Fruit fly (Drosophila melanogaster) whole organism, prepupa: ENCODE measurements around the gene robo3.

Experiments
- Blimp-1 ChIP-seq: fragments of 200-800 bp; sonication (Bioruptor generic); optimal IDR thresholded peaks from 3 replicates; lab custom pipeline; 2017; ENCODE audit warnings: missing biosample characterization, missing genetic modification characterization, mild to moderate bottlenecking, moderate library complexity, missing genetic modification reagents
- CG10631 ChIP-seq: fragments of 200-800 bp; sonication (Bioruptor generic); optimal IDR thresholded peaks from 2 replicates; lab custom pipeline; 2016; ENCODE audit warnings: missing biosample characterization, missing genetic modification characterization
- CG11294 ChIP-seq: fragments of 200-800 bp; sonication (Bioruptor generic); IDR thresholded peaks from 2 replicates; pipeline ENCODE4 v1.3.6; 2022; ENCODE audit warnings: missing biosample characterization, missing genetic modification characterization
- CG11762 ChIP-seq: fragments of 200-800 bp; sonication (Bioruptor generic); optimal IDR thresholded peaks from 3 replicates; lab custom pipeline; 2016; ENCODE audit warnings: missing biosample characterization, missing genetic modification characterization; ENCODE audit not compliant: insufficient read depth
- CG11902 ChIP-seq: fragments of 200-800 bp; sonication (Bioruptor generic); optimal IDR thresholded peaks from 3 replicates; lab custom pipeline; 2016; ENCODE audit warnings: missing biosample characterization, missing genetic modification characterization
- CG15336 ChIP-seq: fragments of 200-800 bp; sonication (Bioruptor generic); IDR thresholded peaks from 2 replicates; pipeline ENCODE4 v1.3.6; 2022; ENCODE audit warnings: missing biosample characterization, missing genetic modification characterization
- CG1621 ChIP-seq: fragments of 200-800 bp; sonication (Bioruptor generic); optimal IDR thresholded peaks from 3 replicates; lab custom pipeline; 2018; ENCODE audit warnings: missing biosample characterization, mild to moderate bottlenecking, missing genetic modification characterization
- CG3032 ChIP-seq: fragments of 200-800 bp; optimal IDR thresholded peaks from 2 replicates; lab custom pipeline; 2019; ENCODE audit warnings: missing biosample characterization, mild to moderate bottlenecking, missing genetic modification characterization, moderate library complexity
- CG32006 ChIP-seq: fragments of 200-800 bp; sonication (Bioruptor generic); optimal IDR thresholded peaks from 3 replicates; lab custom pipeline; 2017; ENCODE audit warnings: missing biosample characterization, mild to moderate bottlenecking, missing genetic modification characterization
- CG34406 ChIP-seq: fragments of 200-800 bp; sonication (Bioruptor generic); optimal IDR thresholded peaks from 3 replicates; lab custom pipeline; 2016; ENCODE audit warnings: missing biosample characterization, missing genetic modification characterization
- CG3919 ChIP-seq: fragments of 200-800 bp; sonication (Bioruptor generic); optimal IDR thresholded peaks from 3 replicates; lab custom pipeline; 2016; ENCODE audit warnings: missing biosample characterization, missing genetic modification characterization
- CG6163 ChIP-seq: fragments of 200-800 bp; sonication (Bioruptor generic); IDR thresholded peaks from 3 replicates; pipeline ENCODE4 v1.3.6; 2022; ENCODE audit warnings: missing biosample characterization, missing genetic modification characterization
- CG6792 ChIP-seq: fragments of 200-800 bp; sonication (Bioruptor generic); optimal IDR thresholded peaks from 3 replicates; lab custom pipeline; 2016; ENCODE audit warnings: missing biosample characterization, missing genetic modification characterization
- CG6808 ChIP-seq: fragments of 200-800 bp; sonication (Bioruptor generic); optimal IDR thresholded peaks from 3 replicates; lab custom pipeline; 2017; ENCODE audit warnings: missing biosample characterization, missing genetic modification characterization, mild to moderate bottlenecking, moderate library complexity, missing genetic modification reagents
- CG7368 ChIP-seq: fragments of 200-800 bp; sonication (Bioruptor generic); optimal IDR thresholded peaks from 3 replicates; lab custom pipeline; 2016; ENCODE audit warnings: missing biosample characterization, missing genetic modification characterization
- CG8119 ChIP-seq: fragments of 200-800 bp; sonication (Bioruptor generic); IDR thresholded peaks from 3 replicates; pipeline ENCODE4 v1.3.6; 2022; ENCODE audit warnings: missing biosample characterization, missing genetic modification characterization
- CG8319 ChIP-seq: fragments of 200-800 bp; sonication (Bioruptor generic); optimal IDR thresholded peaks from 3 replicates; lab custom pipeline; 2016; ENCODE audit warnings: missing biosample characterization, missing genetic modification characterization
- CG9139 ChIP-seq: fragments of 200-800 bp; sonication (Bioruptor generic); optimal IDR thresholded peaks from 3 replicates; lab custom pipeline; 2017; ENCODE audit warnings: missing biosample characterization, mild to moderate bottlenecking, missing genetic modification characterization
- Eip75B ChIP-seq: fragments of 200-800 bp; sonication (Bioruptor generic); optimal IDR thresholded peaks from 3 replicates; lab custom pipeline; 2016; ENCODE audit warnings: missing biosample characterization, missing genetic modification characterization
- Eip78C ChIP-seq: fragments of 200-800 bp; sonication (Bioruptor generic); peaks from one replicate; lab custom pipeline; 2016; ENCODE audit warnings: missing biosample characterization, missing genetic modification characterization
- Eip93F ChIP-seq: fragments of 200-800 bp; sonication (Bioruptor generic); optimal IDR thresholded peaks from 2 replicates; lab custom pipeline; 2016; ENCODE audit warnings: missing biosample characterization, mild to moderate bottlenecking, missing genetic modification characterization
- Ets96B ChIP-seq: fragments of 200-800 bp; optimal IDR thresholded peaks from 2 replicates; lab custom pipeline; 2019; ENCODE audit warnings: missing biosample characterization, mild to moderate bottlenecking, missing genetic modification characterization, moderate library complexity
- Gug ChIP-seq: fragments of 200-800 bp; sonication (Bioruptor generic); IDR thresholded peaks from 2 replicates; pipeline ENCODE4 v1.3.6; 2022; ENCODE audit warnings: missing biosample characterization, missing genetic modification characterization
- Hr39 ChIP-seq: fragments of 200-800 bp; sonication (Bioruptor generic); optimal IDR thresholded peaks from 2 replicates; lab custom pipeline; 2016; ENCODE audit warnings: missing biosample characterization, missing genetic modification characterization
- Lpt ChIP-seq: fragments of 200-800 bp; sonication (Bioruptor generic); optimal IDR thresholded peaks from 3 replicates; lab custom pipeline; 2016; ENCODE audit warnings: missing biosample characterization, missing genetic modification characterization
- OdsH ChIP-seq: fragments of 200-800 bp; sonication (Bioruptor generic); optimal IDR thresholded peaks from 3 replicates; lab custom pipeline; 2016; ENCODE audit warnings: missing biosample characterization, missing genetic modification characterization
- Smox ChIP-seq: fragments of 200-800 bp; sonication (Bioruptor generic); optimal IDR thresholded peaks from 3 replicates; lab custom pipeline; 2016; ENCODE audit warnings: missing biosample characterization, missing genetic modification characterization
- Sox15 ChIP-seq: fragments of 200-800 bp; sonication (Bioruptor generic); optimal IDR thresholded peaks from 3 replicates; lab custom pipeline; 2016; ENCODE audit warnings: missing biosample characterization, missing genetic modification characterization
- achi ChIP-seq: fragments of 200-800 bp; sonication (Bioruptor generic); optimal IDR thresholded peaks from 3 replicates; lab custom pipeline; 2016; ENCODE audit warnings: missing biosample characterization, missing genetic modification characterization
- acj6 ChIP-seq: fragments of 200-800 bp; sonication (Bioruptor generic); optimal IDR thresholded peaks from 3 replicates; lab custom pipeline; 2016; ENCODE audit warnings: missing biosample characterization, missing genetic modification characterization
- cyc ChIP-seq: fragments of 200-800 bp; sonication (Bioruptor generic); optimal IDR thresholded peaks from 3 replicates; lab custom pipeline; 2016; ENCODE audit warnings: missing biosample characterization, missing genetic modification characterization
- eg ChIP-seq: fragments of 200-800 bp; sonication (Bioruptor generic); IDR thresholded peaks from 3 replicates; pipeline ENCODE4 v1.3.6; 2022; ENCODE audit warnings: missing biosample characterization, missing genetic modification characterization
- esn ChIP-seq: fragments of 200-800 bp; sonication (Bioruptor generic); optimal IDR thresholded peaks from 2 replicates; lab custom pipeline; 2016; ENCODE audit warnings: missing biosample characterization, mild to moderate bottlenecking, missing genetic modification characterization, moderate library complexity
- fkh ChIP-seq: fragments of 200-800 bp; sonication (Bioruptor generic); optimal IDR thresholded peaks from 3 replicates; lab custom pipeline; 2017; ENCODE audit warnings: missing biosample characterization, mild to moderate bottlenecking, missing genetic modification characterization, moderate library complexity
- net ChIP-seq: fragments of 200-800 bp; sonication (Bioruptor generic); optimal IDR thresholded peaks from 3 replicates; lab custom pipeline; 2016; ENCODE audit warnings: missing biosample characterization, missing genetic modification characterization
- pdm3 ChIP-seq: fragments of 200-800 bp; sonication (Bioruptor generic); optimal IDR thresholded peaks from 3 replicates; lab custom pipeline; 2016; ENCODE audit warnings: missing biosample characterization, missing genetic modification characterization
- salr ChIP-seq, 2 experiments: fragments of 200-800 bp; sonication (Bioruptor generic); optimal IDR thresholded peaks; 3 replicates each; lab custom pipeline; 2016 to 2018; ENCODE audit warnings: missing biosample characterization in 2 of 2, missing genetic modification characterization in 2 of 2, mild to moderate bottlenecking in 1 of 2
- spab ChIP-seq: fragments of 200-800 bp; sonication (Bioruptor generic); optimal IDR thresholded peaks from 2 replicates; lab custom pipeline; 2017; ENCODE audit warnings: missing biosample characterization, mild to moderate bottlenecking, missing genetic modification characterization, missing genetic modification reagents
- ss ChIP-seq, 2 experiments: fragments of 200-800 bp; sonication (Bioruptor generic); optimal IDR thresholded peaks; 2 replicates in 1 of 2; 3 replicates in 1 of 2; lab custom pipeline; 2017 to 2018; ENCODE audit warnings: mild to moderate bottlenecking in 2 of 2, missing biosample characterization in 2 of 2, missing genetic modification characterization in 2 of 2, moderate library complexity in 1 of 2
- svp ChIP-seq: fragments of 200-800 bp; sonication (Bioruptor generic); peaks from one replicate; lab custom pipeline; 2016; ENCODE audit warnings: missing biosample characterization, missing genetic modification characterization
- topi ChIP-seq: fragments of 200-800 bp; sonication (Bioruptor generic); optimal IDR thresholded peaks from 3 replicates; lab custom pipeline; 2016; ENCODE audit warnings: missing biosample characterization, missing genetic modification characterization

robo3 gene

DNA sequence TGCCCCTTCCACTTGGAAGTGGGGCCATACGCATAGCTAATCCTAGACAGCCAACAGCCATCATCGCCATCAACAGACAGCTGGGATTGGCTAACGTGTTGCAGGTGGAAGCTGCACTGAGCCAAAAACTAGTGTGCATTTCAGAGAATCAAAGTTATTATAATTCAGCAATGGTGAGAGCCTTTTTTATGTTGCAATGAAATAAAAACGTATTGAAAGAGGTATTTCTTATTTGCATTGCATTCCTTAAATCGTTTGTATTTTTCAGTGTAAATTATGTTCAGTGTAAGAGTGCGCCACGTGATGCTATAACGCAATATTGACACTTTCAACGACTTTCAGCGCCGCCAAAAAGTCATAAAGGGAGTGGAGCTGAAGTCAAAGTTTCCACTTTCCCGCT is 42.6 kb upstream of the robo3 start:
- TF ChIP-seq Eip78C (GFP tag; lab: Kevin White, UChicago) (peak; percentile 47), Eip75B (no peak), OdsH (GFP tag; lab: Kevin White, UChicago) (peak; percentile 6), CG3919 (no peak)

DNA sequence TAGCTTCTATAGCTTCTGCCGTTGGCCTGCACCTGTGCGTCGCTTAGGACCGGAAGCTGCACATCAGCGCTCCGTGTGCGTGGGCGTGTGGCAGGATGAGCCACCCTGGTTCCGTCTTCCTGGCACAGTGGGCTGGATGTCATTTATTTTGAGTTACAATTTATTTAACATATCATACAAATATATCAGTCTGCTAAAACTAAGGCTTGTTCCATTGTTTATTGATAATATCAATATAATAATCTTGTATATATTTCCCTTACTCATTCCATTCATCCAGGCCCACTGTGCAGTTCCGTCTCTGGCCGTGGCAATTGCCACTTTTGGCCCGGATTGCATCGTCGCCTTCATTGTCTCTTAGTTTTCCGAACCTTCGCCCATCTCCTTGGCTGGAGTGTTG is 41.8 kb upstream of the robo3 start:
- no peak for TF ChIP-seq Ets96B
- no peak for TF ChIP-seq CG8119 (GFP tag; lab: Robert Waterston, UW)
- TF ChIP-seq CG11902 (GFP tag; lab: Kevin White, UChicago), result no peak
- TF ChIP-seq achi (GFP tag; lab: Kevin White, UChicago), result peak; percentile 4
- TF ChIP-seq CG6792 (GFP tag; lab: Kevin White, UChicago), result peak; percentile 6
- TF ChIP-seq CG8319 (GFP tag; lab: Kevin White, UChicago), result no peak
- no peak for TF ChIP-seq CG1621 (tag; lab: Kevin White, UChicago)
- TF ChIP-seq CG7368 (GFP tag; lab: Kevin White, UChicago), result no peak
- peak; percentile 1 for TF ChIP-seq esn (GFP tag; lab: Kevin White, UChicago)
- no peak for TF ChIP-seq CG32006 (GFP tag; lab: Kevin White, UChicago)
- no peak for TF ChIP-seq ss (GFP tag; optimal IDR thresholded peaks at IDR 0.05; lab: Kevin White, UChicago)
- no peak for TF ChIP-seq net (GFP tag; lab: Kevin White, UChicago)
- no peak for TF ChIP-seq salr (GFP tag; optimal IDR thresholded peaks at IDR 0.05; lab: Kevin White, UChicago)
- TF ChIP-seq fkh, result no peak
- no peak for TF ChIP-seq Eip93F (GFP tag; lab: Kevin White, UChicago)
- TF ChIP-seq svp (GFP tag; lab: Kevin White, UChicago), result peak; percentile 36
- no peak for TF ChIP-seq CG11762 (GFP tag; lab: Kevin White, UChicago)
- 0 out of 3 replicates have a peak, but pooled peaks have one; percentile 18 for TF ChIP-seq eg (GFP tag; lab: Robert Waterston, UW)
- no peak for TF ChIP-seq Hr39 (GFP tag; lab: Kevin White, UChicago)
- TF ChIP-seq CG6163, result peak; percentile 47; the same call in 1 of the 3 replicates
- no peak for TF ChIP-seq CG11294 (GFP tag; lab: Robert Waterston, UW)
- no peak for TF ChIP-seq Blimp-1
- TF ChIP-seq topi, result no peak
- peak; percentile 18 for TF ChIP-seq OdsH (GFP tag; lab: Kevin White, UChicago)
- peak; percentile 51 for TF ChIP-seq Eip78C (GFP tag; lab: Kevin White, UChicago)
- no peak for TF ChIP-seq CG3032
- TF ChIP-seq spab (GFP tag; lab: Kevin White, UChicago), result no peak
- TF ChIP-seq CG34406 (GFP tag; lab: Kevin White, UChicago), result no peak
- TF ChIP-seq Sox15 (GFP tag; lab: Kevin White, UChicago), result no peak
- TF ChIP-seq CG10631 (GFP tag; lab: Kevin White, UChicago), result peak; percentile 16
- TF ChIP-seq CG15336 (GFP tag; lab: Robert Waterston, UW), result no peak
- peak; percentile 4 for TF ChIP-seq Smox
- no peak for TF ChIP-seq CG6808 (GFP tag; lab: Kevin White, UChicago)
- peak; percentile 11 for TF ChIP-seq pdm3 (GFP tag; lab: Kevin White, UChicago)
- no peak for TF ChIP-seq acj6
- no peak for TF ChIP-seq Gug
- no peak for TF ChIP-seq cyc (GFP tag; lab: Kevin White, UChicago)
- TF ChIP-seq Lpt, result no peak
- TF ChIP-seq CG9139 (GFP tag; lab: Kevin White, UChicago), result no peak
- peak; percentile 11 for TF ChIP-seq CG3919
- TF ChIP-seq, all 60 proteins: peak for 12
